Worm (Caenorhabditis elegans) whole organism, L4/young adult: ENCODE measurements around the gene mnp-1.

Experiments used
- W03F9.2 ChIP-seq: fragments of 150-350 bp; optimal IDR thresholded peaks from 2 replicates; lab custom pipeline; 2014; ENCODE audit warnings: missing biosample characterization, missing genetic modification characterization
- him-1 ChIP-seq: sonication (generic microtip); optimal IDR thresholded peaks from 2 replicates; lab custom pipeline; 2016; ENCODE audit warnings: missing genotype, missing genetic modification reagents, missing genetic modification characterization, missing compliant biosample characterization

- TF ChIP-seq W03F9.2 (tag; lab: Kevin White, UChicago) (no peak), him-1 (tag; lab: Kevin White, UChicago) (no peak)
These were observed 38.1 kb downstream of the mnp-1 start, which contains the start of gene R07E5.4 for ce11 chrIII:4394496-4394895.
